Worm (Caenorhabditis elegans) whole organism, L2 larva: ENCODE results near the gene Y50E8A.6.
"Not testable (repeated sequence)": the region's sequence is repeated elsewhere in the genome, so short reads cannot be mapped to it uniquely, and the experiment has no call there.

Experiments
- C34F6.9 ChIP-seq: fragments of 150-350 bp; optimal IDR thresholded peaks from 2 replicates; lab custom pipeline; 2014; ENCODE audit warnings: missing biosample characterization, missing genetic modification characterization
- F13H6.1 ChIP-seq: sonication (generic microtip); optimal IDR thresholded peaks from 2 replicates; lab custom pipeline; 2016; ENCODE audit warnings: missing genetic modification characterization, missing compliant biosample characterization
- R02D3.7 ChIP-seq: fragments of 150-350 bp; optimal IDR thresholded peaks from 2 replicates; lab custom pipeline; 2014; ENCODE audit warnings: missing biosample characterization, missing genetic modification characterization
- Y55F3AM.14 ChIP-seq: fragments of 200-800 bp; sonication (Bioruptor generic); optimal IDR thresholded peaks from 2 replicates; lab custom pipeline; 2018; ENCODE audit warnings: mild to moderate bottlenecking, missing genetic modification characterization, missing compliant biosample characterization
- aly-2 ChIP-seq: fragments of 150-350 bp; optimal IDR thresholded peaks from 2 replicates; lab custom pipeline; 2014; ENCODE audit warnings: missing biosample characterization, missing genetic modification characterization
- blmp-1 ChIP-seq: sonication (generic microtip); optimal IDR thresholded peaks from 2 replicates; lab custom pipeline; 2017; ENCODE audit warnings: missing genetic modification characterization, mild to moderate bottlenecking, missing compliant biosample characterization, antibody characterized with exemption, moderate library complexity; ENCODE audit not compliant: insufficient read depth
- ceh-16 ChIP-seq: fragments of 150-350 bp; optimal IDR thresholded peaks from 2 replicates; lab custom pipeline; 2014; ENCODE audit warnings: missing biosample characterization, missing genetic modification characterization
- egl-27 ChIP-seq: sonication (generic microtip); optimal IDR thresholded peaks from 3 replicates; lab custom pipeline; 2017; ENCODE audit warnings: missing biosample characterization, missing genetic modification reagents, missing genetic modification characterization
- elt-1 ChIP-seq: fragments of 150-350 bp; optimal IDR thresholded peaks from 2 replicates; lab custom pipeline; 2014; ENCODE audit warnings: missing biosample characterization, missing genetic modification characterization
- elt-3 ChIP-seq: sonication (generic microtip); optimal IDR thresholded peaks from 2 replicates; lab custom pipeline; 2017; ENCODE audit warnings: missing biosample characterization, missing genetic modification characterization
- lin-11 ChIP-seq: fragments of 150-350 bp; sonication (generic microtip); optimal IDR thresholded peaks from 2 replicates; lab custom pipeline; 2014; ENCODE audit warnings: missing biosample characterization, missing genetic modification characterization, inconsistent platforms, mixed read lengths
- lin-13 ChIP-seq: fragments of 150-350 bp; optimal IDR thresholded peaks from 2 replicates; lab custom pipeline; 2014; ENCODE audit warnings: missing biosample characterization, missing genetic modification reagents, missing genetic modification characterization
- lin-39 ChIP-seq: fragments of 150-350 bp; optimal IDR thresholded peaks from 2 replicates; lab custom pipeline; 2014; ENCODE audit warnings: missing biosample characterization, missing genetic modification reagents, missing genetic modification characterization
- mab-5 ChIP-seq: fragments of 150-350 bp; optimal IDR thresholded peaks from 2 replicates; lab custom pipeline; 2014; ENCODE audit warnings: missing biosample characterization, missing genetic modification characterization
- nhr-10 ChIP-seq: sonication (generic microtip); optimal IDR thresholded peaks from 2 replicates; lab custom pipeline; 2017; ENCODE audit warnings: missing biosample characterization, missing genetic modification characterization
- nhr-11 ChIP-seq: fragments of 150-350 bp; optimal IDR thresholded peaks from 2 replicates; lab custom pipeline; 2014; ENCODE audit warnings: missing biosample characterization, missing genetic modification characterization
- nhr-129 ChIP-seq: fragments of 150-350 bp; optimal IDR thresholded peaks from 2 replicates; lab custom pipeline; 2014; ENCODE audit warnings: missing biosample characterization, missing genetic modification characterization
- nhr-21 ChIP-seq: fragments of 150-350 bp; optimal IDR thresholded peaks from 2 replicates; lab custom pipeline; 2014; ENCODE audit warnings: missing biosample characterization, missing genetic modification characterization
- nhr-23 ChIP-seq: fragments of 150-350 bp; optimal IDR thresholded peaks from 2 replicates; lab custom pipeline; 2014; ENCODE audit warnings: missing biosample characterization, missing genetic modification reagents, missing genetic modification characterization
- nhr-237 ChIP-seq: fragments of 150-350 bp; optimal IDR thresholded peaks from 2 replicates; lab custom pipeline; 2014; ENCODE audit warnings: missing biosample characterization, missing genetic modification characterization
- nhr-25 ChIP-seq: fragments of 150-350 bp; sonication (generic microtip); optimal IDR thresholded peaks from 3 replicates; lab custom pipeline; 2014; ENCODE audit warnings: missing biosample characterization, missing genetic modification characterization
- peb-1 ChIP-seq: fragments of 150-350 bp; optimal IDR thresholded peaks from 2 replicates; lab custom pipeline; 2014; ENCODE audit warnings: missing biosample characterization, missing genetic modification characterization
- skn-1 ChIP-seq: sonication (generic microtip); optimal IDR thresholded peaks from 2 replicates; lab custom pipeline; 2017; ENCODE audit warnings: missing biosample characterization, missing genetic modification characterization
- sma-3 ChIP-seq: sonication (generic microtip); optimal IDR thresholded peaks from 2 replicates; lab custom pipeline; 2016; ENCODE audit warnings: missing genetic modification reagents, missing genetic modification characterization, missing compliant biosample characterization
- sma-9 ChIP-seq, 2 experiments: fragments of 150-350 bp in 1 of 2; sonication (generic microtip) in 1 of 2; optimal IDR thresholded peaks; 2 replicates each; lab custom pipeline; 2014 to 2016; ENCODE audit warnings: missing genetic modification characterization in 2 of 2, mild to moderate bottlenecking in 1 of 2, missing biosample characterization in 1 of 2, missing compliant biosample characterization in 1 of 2, missing genetic modification reagents in 1 of 2, moderate library complexity in 1 of 2
- unc-39 ChIP-seq: fragments of 150-350 bp; optimal IDR thresholded peaks from 2 replicates; lab custom pipeline; 2014; ENCODE audit warnings: missing biosample characterization, missing genetic modification characterization
- unc-55 ChIP-seq: fragments of 150-350 bp; sonication (generic microtip); optimal IDR thresholded peaks from 3 replicates; lab custom pipeline; 2014; ENCODE audit warnings: missing biosample characterization, missing genetic modification reagents, missing genetic modification characterization
- unc-62 ChIP-seq: fragments of 150-350 bp; optimal IDR thresholded peaks from 2 replicates; lab custom pipeline; 2014; ENCODE audit warnings: missing biosample characterization, missing genetic modification reagents, missing genetic modification characterization
- ztf-1 ChIP-seq: fragments of 200-800 bp; sonication (Bioruptor generic); conservative IDR thresholded peaks from 2 replicates; pipeline ENCODE4 v1.3.6; 2022; ENCODE audit warnings: missing genetic modification characterization, missing compliant biosample characterization
- ztf-4 ChIP-seq: fragments of 150-350 bp; optimal IDR thresholded peaks from 2 replicates; lab custom pipeline; 2014; ENCODE audit warnings: missing biosample characterization, missing genetic modification characterization

Gene Y50E8A.6

DNA sequence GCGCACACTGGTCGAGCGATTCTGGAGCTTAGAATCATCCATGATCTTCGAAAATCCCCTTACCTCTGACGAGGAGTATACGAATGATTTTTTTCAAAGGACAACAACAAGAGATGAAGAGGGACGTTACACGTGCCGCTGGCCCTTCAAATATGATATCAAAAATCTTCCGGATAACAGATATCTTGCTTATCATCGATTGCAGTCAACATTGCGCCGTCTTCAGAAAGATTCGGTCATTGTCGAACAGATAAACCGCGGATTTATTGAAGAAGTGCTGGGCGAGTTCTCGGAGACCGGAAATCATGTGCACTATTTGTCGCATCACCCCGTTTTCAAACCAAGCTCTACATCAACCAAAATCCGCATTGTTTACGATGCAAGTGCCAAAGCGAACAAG, 21.4 kb upstream of the Y50E8A.6 start:
- no peak for TF ChIP-seq nhr-10 (tag; lab: Kevin White, UChicago)

DNA sequence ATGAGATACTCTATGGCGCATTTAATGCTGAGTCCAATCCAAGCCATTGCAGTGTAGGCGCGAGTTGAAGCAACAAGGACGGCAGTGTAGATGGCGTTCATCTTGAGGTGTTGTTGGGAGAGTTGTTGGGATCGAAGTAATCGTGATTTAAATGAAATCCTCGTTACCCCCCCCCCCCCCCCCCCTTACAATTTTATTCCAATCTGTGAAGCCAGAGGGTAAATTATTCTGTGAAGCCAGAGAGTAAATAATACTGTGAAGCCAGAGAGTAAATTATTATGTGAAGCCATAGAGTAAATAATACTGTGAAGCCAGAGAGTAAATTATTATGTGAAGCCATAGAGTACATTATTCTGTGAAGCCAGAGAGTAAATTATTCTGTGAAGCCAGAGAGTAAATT, 9.2 kb upstream of the Y50E8A.6 start, which contains the start of gene nspa-10:
Gene nspa-10, minus strand, starts transcription at position 101 of the 400 bp plus-strand sequence.
- TF ChIP-seq lin-39 (tag; lab: Kevin White, UChicago); elt-1 (tag; lab: Kevin White, UChicago); Y55F3AM.14: not testable (repeated sequence)
- TF ChIP-seq, all 48 proteins: peak for 0; not testable (repeated sequence) for 48

DNA sequence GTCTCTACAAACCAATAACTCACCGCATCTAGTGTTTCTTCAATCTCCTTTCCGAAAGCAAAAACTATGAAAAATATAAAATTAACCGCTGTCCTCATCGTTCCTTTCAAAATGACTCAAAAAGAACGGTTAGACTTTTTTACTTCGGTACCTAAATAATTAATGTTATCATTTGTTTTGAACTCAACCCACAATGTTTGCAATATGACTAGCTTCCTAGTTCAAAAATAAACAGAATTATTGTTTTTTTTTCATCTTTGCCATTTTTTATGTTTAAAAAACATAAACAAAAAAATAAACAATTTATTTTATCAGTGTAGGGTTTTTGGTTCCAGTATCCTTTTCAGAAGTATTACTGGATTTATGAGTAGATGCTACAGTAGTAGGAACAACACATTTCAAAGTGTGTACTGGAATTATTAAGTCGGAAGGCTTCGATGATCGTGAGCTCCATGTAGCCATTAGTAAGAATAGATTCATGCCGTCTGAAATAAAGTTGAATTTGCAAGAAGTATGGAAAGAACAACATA, 7.5 kb upstream of the Y50E8A.6 start, which contains the start of the genes lipl-8 and Y50E8A.22:
Gene lipl-8, minus strand, starts transcription at position 101 of the 530 bp plus-strand sequence.
Gene Y50E8A.22, minus strand, starts transcription at position 480 of the 530 bp plus-strand sequence.
- TF ChIP-seq nhr-129 (no peak), unc-39 (no peak), mab-5 (tag; lab: Kevin White, UChicago) (no peak), elt-3 (tag; lab: Kevin White, UChicago) (no peak), skn-1 (tag; lab: Kevin White, UChicago) (no peak), ztf-1 (no peak), R02D3.7 (no peak), sma-3 (GFP tag; lab: Kevin White, UChicago) (no peak), C34F6.9 (tag; lab: Kevin White, UChicago) (no peak), nhr-11 (tag; lab: Kevin White, UChicago) (no peak), F13H6.1 (no peak), unc-62 (GFP tag; lab: Kevin White, UChicago) (no peak), sma-9 (GFP tag; optimal IDR thresholded peaks at IDR 0.05; lab: Kevin White, UChicago) (no peak), sma-9 (tag; optimal IDR thresholded peaks at IDR 0.05; lab: Kevin White, UChicago) (no peak), peb-1 (tag; lab: Kevin White, UChicago) (no peak), aly-2 (tag; lab: Kevin White, UChicago) (no peak), blmp-1 (tag; lab: Kevin White, UChicago) (no peak), elt-1 (tag; lab: Kevin White, UChicago) (no peak), nhr-21 (tag; lab: Kevin White, UChicago) (no peak), nhr-237 (tag; lab: Kevin White, UChicago) (no peak), nhr-25 (tag; lab: Kevin White, UChicago) (no peak)

DNA sequence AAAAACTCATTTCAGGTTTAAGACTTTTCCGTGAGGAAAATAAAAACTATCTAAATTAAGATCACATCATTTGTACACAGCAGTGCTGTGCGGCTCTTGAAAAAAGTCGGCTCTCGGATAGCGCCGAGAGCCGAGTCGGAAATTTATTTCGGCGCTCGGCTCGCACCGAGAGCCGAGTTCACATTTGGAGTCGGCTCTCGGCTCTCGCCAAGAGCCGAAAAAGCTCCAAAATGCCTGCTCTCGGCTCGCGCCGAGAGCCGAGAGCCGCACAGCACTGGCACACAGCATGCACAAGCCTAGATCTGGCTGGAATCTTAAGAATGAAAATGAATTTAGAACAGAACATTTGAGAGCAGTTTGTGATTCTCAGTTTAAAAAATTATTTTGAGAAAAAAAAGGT, 5.8 kb upstream of the Y50E8A.6 start:
- TF ChIP-seq egl-27 (tag; lab: Kevin White, UChicago) (no peak), aly-2 (tag; lab: Kevin White, UChicago) (no peak), sma-3 (GFP tag; lab: Kevin White, UChicago) (no peak), skn-1 (tag; lab: Kevin White, UChicago) (no peak), mab-5 (tag; lab: Kevin White, UChicago) (no peak), lin-13 (GFP tag; lab: Kevin White, UChicago) (no peak), unc-39 (no peak), nhr-237 (tag; lab: Kevin White, UChicago) (no peak), nhr-11 (tag; lab: Kevin White, UChicago) (no peak)

DNA sequence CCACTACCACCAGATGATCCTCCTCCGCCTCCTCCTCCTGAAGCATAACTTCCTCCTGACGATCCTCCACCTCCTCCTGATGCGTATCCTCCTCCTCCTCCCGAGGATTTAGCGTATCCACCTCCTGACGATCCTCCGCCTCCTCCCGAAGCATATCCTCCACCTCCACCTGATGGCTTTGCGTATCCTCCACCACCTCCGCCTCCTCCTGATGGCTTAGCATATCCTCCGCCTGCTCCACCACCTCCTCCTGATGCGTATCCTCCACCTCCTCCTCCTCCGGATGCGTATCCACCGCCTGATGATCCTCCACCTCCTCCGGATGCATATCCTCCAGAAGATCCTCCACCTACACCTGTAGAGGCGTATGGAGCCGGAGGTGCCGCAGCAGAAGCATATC, 3.7 kb upstream of the Y50E8A.6 start:
- TF ChIP-seq unc-39: no peak
- no peak for TF ChIP-seq ztf-4 (tag; lab: Kevin White, UChicago)
- no peak for TF ChIP-seq ceh-16 (tag; lab: Kevin White, UChicago)
- TF ChIP-seq elt-3 (tag; lab: Kevin White, UChicago): no peak
- no peak for TF ChIP-seq lin-39 (tag; lab: Kevin White, UChicago)
- TF ChIP-seq unc-55 (GFP tag; lab: Kevin White, UChicago): no peak
- no peak for TF ChIP-seq peb-1 (tag; lab: Kevin White, UChicago)
- no peak for TF ChIP-seq nhr-23 (tag; lab: Kevin White, UChicago)
- no peak for TF ChIP-seq lin-11 (tag; lab: Kevin White, UChicago)
- TF ChIP-seq lin-13 (GFP tag; lab: Kevin White, UChicago): no peak
- no peak for TF ChIP-seq sma-3 (GFP tag; lab: Kevin White, UChicago)
- TF ChIP-seq nhr-129: no peak
- no peak for TF ChIP-seq nhr-10 (tag; lab: Kevin White, UChicago)
- no peak for TF ChIP-seq aly-2 (tag; lab: Kevin White, UChicago)
- TF ChIP-seq skn-1 (tag; lab: Kevin White, UChicago): no peak
